Fruit fly (Drosophila melanogaster): ENCODE data around the gene Mulk.

DNA sequence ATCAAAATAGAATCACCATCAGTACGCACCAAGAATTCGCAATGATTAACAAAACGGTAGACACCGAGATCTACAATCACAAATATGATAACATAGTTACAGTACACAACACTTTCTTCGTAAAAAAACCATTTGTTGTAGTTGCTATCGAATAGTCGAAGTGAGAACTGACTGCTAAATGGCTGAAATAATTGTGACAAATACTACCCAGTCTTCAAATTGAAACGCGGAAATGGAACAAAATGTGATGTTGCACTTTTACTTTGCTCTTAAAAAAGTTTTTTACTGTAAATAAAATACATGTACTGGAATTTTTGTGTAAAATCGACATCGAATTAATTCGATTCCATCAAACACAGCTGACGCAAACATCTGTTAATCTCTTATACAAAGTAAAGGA, 38.3 kb upstream of the Mulk start, which contains the start of gene ova:
- no peak for TF ChIP-seq Antp (GFP tag; optimal IDR thresholded peaks at IDR 0.05)
- no peak for TF ChIP-seq fu2 (GFP tag; optimal IDR thresholded peaks at IDR 0.05)
- no peak for TF ChIP-seq CG31441 (GFP tag; IDR thresholded peaks at IDR 0.05)
- no peak for TF ChIP-seq tll (GFP tag; optimal IDR thresholded peaks at IDR 0.05)
- no peak for TF ChIP-seq BEAF-32 (GFP tag; optimal IDR thresholded peaks at IDR 0.05)
- no peak for TF ChIP-seq mam (GFP tag; optimal IDR thresholded peaks at IDR 0.05)
- no peak for TF ChIP-seq insv (GFP tag; optimal IDR thresholded peaks at IDR 0.05)
- no peak for TF ChIP-seq CG6254 (GFP tag; optimal IDR thresholded peaks at IDR 0.05)
- no peak for TF ChIP-seq pho (GFP tag; optimal IDR thresholded peaks at IDR 0.05)
- no peak for TF ChIP-seq ewg (GFP tag; optimal IDR thresholded peaks at IDR 0.05)
- no peak for TF ChIP-seq CG8388 (GFP tag; optimal IDR thresholded peaks at IDR 0.05)

Data from whole organism, embryonic.